Fruit fly (Drosophila melanogaster): ENCODE measurements around the gene Lztr1.

DNA sequence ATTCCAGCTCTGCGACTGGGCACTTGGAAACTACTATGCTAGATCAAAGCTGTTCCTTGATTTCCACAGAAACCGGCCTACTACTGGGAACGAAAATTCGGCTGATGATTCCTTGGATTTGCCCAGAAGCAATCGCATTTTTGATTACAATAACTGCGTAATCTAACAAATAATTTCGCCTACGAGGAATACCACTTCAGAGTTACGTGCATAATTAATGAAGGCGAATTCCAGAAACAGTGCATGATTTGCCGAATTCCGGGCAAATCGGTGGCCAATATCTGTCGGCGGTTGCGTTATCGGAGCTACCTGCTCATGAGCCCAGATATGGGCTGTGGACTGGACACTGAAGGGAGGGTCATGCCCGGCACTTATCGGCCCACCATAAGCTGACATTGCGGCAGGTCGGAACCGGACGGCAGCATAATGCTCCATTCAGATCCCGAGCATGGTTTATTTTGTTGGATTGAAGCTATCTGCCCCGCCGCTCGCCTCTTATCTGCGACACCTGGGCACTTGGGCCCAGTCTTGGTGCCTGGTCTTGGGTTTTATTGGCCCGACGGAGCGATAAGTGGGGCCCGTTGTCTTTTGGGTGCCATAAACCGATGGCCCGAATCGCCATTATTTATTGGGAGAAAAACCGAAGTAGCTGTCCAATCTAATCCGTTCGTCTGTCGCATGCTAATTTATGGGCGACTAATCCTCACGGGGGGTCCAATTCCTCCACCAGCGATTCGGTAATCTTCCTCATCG is 2.8 kb upstream of the Lztr1 start, which contains the start of gene CG3708:
- TF ChIP-seq usp (GFP tag; optimal IDR thresholded peaks at IDR 0.05), result no peak
- TF ChIP-seq psq (optimal IDR thresholded peaks at IDR 0.05), result no peak
- no peak for TF ChIP-seq Dll (optimal IDR thresholded peaks at IDR 0.05)

Measured in whole organism.